Worm (Caenorhabditis elegans) whole organism, early embryonic: Measurements from ENCODE around the gene lys-2.

Experiments
- B0310.2 ChIP-seq: sonication (generic microtip); optimal IDR thresholded peaks from 2 replicates; lab custom pipeline; 2016; ENCODE audit warnings: mild to moderate bottlenecking, missing genetic modification characterization, missing compliant biosample characterization
- F13C5.2 ChIP-seq: sonication (generic microtip); optimal IDR thresholded peaks from 2 replicates; lab custom pipeline; 2017; ENCODE audit warnings: mild to moderate bottlenecking, missing genetic modification characterization, inconsistent platforms, missing compliant biosample characterization
- aly-1 ChIP-seq: sonication (generic microtip); optimal IDR thresholded peaks from 2 replicates; lab custom pipeline; 2016; ENCODE audit warnings: missing genetic modification characterization, missing compliant biosample characterization
- ama-1 ChIP-seq: fragments of 150-350 bp; optimal IDR thresholded peaks from 2 replicates; lab custom pipeline; 2014
- ceh-13 ChIP-seq: fragments of 200-800 bp; sonication (Bioruptor generic); optimal IDR thresholded peaks from 2 replicates; lab custom pipeline; 2018; ENCODE audit warnings: mild to moderate bottlenecking, missing genetic modification characterization, missing compliant biosample characterization
- ceh-36 ChIP-seq: sonication (generic microtip); optimal IDR thresholded peaks from 2 replicates; lab custom pipeline; 2016; ENCODE audit warnings: missing genetic modification characterization, inconsistent platforms, missing compliant biosample characterization
- ets-7 ChIP-seq: sonication (generic microtip); optimal IDR thresholded peaks from 2 replicates; lab custom pipeline; 2016; ENCODE audit warnings: missing genotype, missing genetic modification characterization, missing compliant biosample characterization
- flt-1 ChIP-seq: fragments of 200-800 bp; sonication (Bioruptor generic); IDR thresholded peaks from 2 replicates; pipeline ENCODE4 v1.3.6; 2022; ENCODE audit warnings: missing genetic modification characterization, missing compliant biosample characterization
- hmbx-1 ChIP-seq: sonication (generic microtip); optimal IDR thresholded peaks from 2 replicates; lab custom pipeline; 2016; ENCODE audit warnings: mild to moderate bottlenecking, missing genetic modification characterization, missing compliant biosample characterization
- hmg-4 ChIP-seq: fragments of 200-800 bp; sonication (Bioruptor generic); optimal IDR thresholded peaks from 2 replicates; lab custom pipeline; 2018; ENCODE audit warnings: mild to moderate bottlenecking, missing genetic modification characterization, missing compliant biosample characterization
- hnd-1 ChIP-seq: sonication (generic microtip); optimal IDR thresholded peaks from 2 replicates; lab custom pipeline; 2016; ENCODE audit warnings: missing genetic modification characterization, missing compliant biosample characterization
- pes-1 ChIP-seq: fragments of 200-800 bp; sonication (Bioruptor generic); IDR thresholded peaks from 2 replicates; pipeline ENCODE4 v1.3.6; 2022; ENCODE audit warnings: missing genetic modification reagents, missing genetic modification characterization, missing compliant biosample characterization
- scrt-1 ChIP-seq: fragments of 200-800 bp; sonication (Bioruptor generic); IDR thresholded peaks from 2 replicates; pipeline ENCODE4 v1.3.6; 2022; ENCODE audit warnings: missing genetic modification characterization, missing compliant biosample characterization
- sea-1 ChIP-seq: fragments of 200-800 bp; sonication (Bioruptor generic); conservative IDR thresholded peaks from 2 replicates; pipeline ENCODE4 v1.3.6; 2022; ENCODE audit warnings: missing genetic modification characterization, missing compliant biosample characterization
- tbx-11 ChIP-seq: fragments of 200-800 bp; sonication (Bioruptor generic); IDR thresholded peaks from 2 replicates; pipeline ENCODE4 v1.3.6; 2022; ENCODE audit warnings: missing genetic modification characterization, missing compliant biosample characterization
- tbx-37 ChIP-seq: fragments of 200-800 bp; sonication (Bioruptor generic); conservative IDR thresholded peaks from 2 replicates; pipeline ENCODE4 v1.3.6; 2022; ENCODE audit warnings: missing genetic modification reagents, missing genetic modification characterization, missing compliant biosample characterization
- tra-4 ChIP-seq: sonication (generic microtip); optimal IDR thresholded peaks from 2 replicates; lab custom pipeline; 2017; ENCODE audit warnings: missing genetic modification characterization, missing compliant biosample characterization

lys-2 gene

ce11 chrV:10281374-10281773 is at the start of gene lys-2:
Gene lys-2, minus strand, starts transcription at chrV:10281474.
- TF ChIP-seq hnd-1 (tag; lab: Kevin White, UChicago) (no peak), B0310.2 (tag; lab: Kevin White, UChicago) (no peak), tbx-11 (GFP tag; lab: Robert Waterston, UW) (no peak), F13C5.2 (tag; lab: Kevin White, UChicago) (no peak), sea-1 (GFP tag; lab: Robert Waterston, UW) (no peak), flt-1 (GFP tag; lab: Robert Waterston, UW) (no peak), hmg-4 (GFP tag; lab: Kevin White, UChicago) (no peak), ama-1 (no peak), tbx-37 (GFP tag; lab: Robert Waterston, UW) (no peak), pes-1 (GFP tag; lab: Robert Waterston, UW) (no peak), ceh-13 (GFP tag; lab: Kevin White, UChicago) (no peak), ceh-36 (no peak), tra-4 (tag; lab: Kevin White, UChicago) (no peak), hmbx-1 (no peak), aly-1 (tag; lab: Kevin White, UChicago) (no peak), scrt-1 (no peak), ets-7 (tag; lab: Kevin White, UChicago) (no peak)

- no peak for TF ChIP-seq tbx-37 (GFP tag; lab: Robert Waterston, UW)
- TF ChIP-seq hmbx-1, result no peak
- TF ChIP-seq hmg-4 (GFP tag; lab: Kevin White, UChicago), result no peak
- TF ChIP-seq ceh-36, result no peak
- no peak for TF ChIP-seq tra-4 (tag; lab: Kevin White, UChicago)
- no peak for TF ChIP-seq scrt-1
- TF ChIP-seq B0310.2 (tag; lab: Kevin White, UChicago), result no peak
- TF ChIP-seq tbx-11 (GFP tag; lab: Robert Waterston, UW), result no peak
- no peak for TF ChIP-seq ama-1
- TF ChIP-seq pes-1 (GFP tag; lab: Robert Waterston, UW), result no peak
- no peak for TF ChIP-seq F13C5.2 (tag; lab: Kevin White, UChicago)
- no peak for TF ChIP-seq flt-1 (GFP tag; lab: Robert Waterston, UW)
- no peak for TF ChIP-seq hnd-1 (tag; lab: Kevin White, UChicago)
- no peak for TF ChIP-seq ceh-13 (GFP tag; lab: Kevin White, UChicago)
- TF ChIP-seq ets-7 (tag; lab: Kevin White, UChicago), result no peak
- no peak for TF ChIP-seq sea-1 (GFP tag; lab: Robert Waterston, UW)
Measured at ce11 chrV:10328080-10328479, 46.8 kb upstream of the lys-2 start.

- TF ChIP-seq pes-1 (GFP tag; lab: Robert Waterston, UW) (no peak), hmg-4 (GFP tag; lab: Kevin White, UChicago) (no peak), flt-1 (GFP tag; lab: Robert Waterston, UW) (no peak), hnd-1 (tag; lab: Kevin White, UChicago) (no peak), B0310.2 (tag; lab: Kevin White, UChicago) (no peak), scrt-1 (no peak), tra-4 (tag; lab: Kevin White, UChicago) (no peak), sea-1 (GFP tag; lab: Robert Waterston, UW) (no peak), ets-7 (tag; lab: Kevin White, UChicago) (no peak)
Measured at ce11 chrV:10323537-10323936, 42.3 kb upstream of the lys-2 start.

ce11 chrV:10320101-10320761 is 39.0 kb upstream of the lys-2 start, which contains the start of the genes gna-1 and B0024.13:
Gene gna-1, minus strand, starts transcription at chrV:10320151.
Gene B0024.13, plus strand, starts transcription at chrV:10320711.
- TF ChIP-seq tbx-37 (GFP tag; lab: Robert Waterston, UW), result peak; percentile 41; the same call in 1 of the 2 replicates
- no peak for TF ChIP-seq scrt-1
- TF ChIP-seq aly-1 (tag; lab: Kevin White, UChicago), result peak; percentile 8

ce11 chrV:10319434-10319833 is 38.2 kb upstream of the lys-2 start, which contains the start of gene B0024.11:
Gene B0024.11, minus strand, starts transcription at chrV:10319534.
- TF ChIP-seq scrt-1 (no peak), tbx-37 (GFP tag; lab: Robert Waterston, UW) (no peak), tra-4 (tag; lab: Kevin White, UChicago) (no peak), hmg-4 (GFP tag; lab: Kevin White, UChicago) (no peak), pes-1 (GFP tag; lab: Robert Waterston, UW) (no peak), sea-1 (GFP tag; lab: Robert Waterston, UW) (no peak), ceh-36 (no peak), tbx-11 (GFP tag; lab: Robert Waterston, UW) (no peak), ceh-13 (GFP tag; lab: Kevin White, UChicago) (no peak)

ce11 chrV:10317294-10317693 is 36.0 kb upstream of the lys-2 start, which contains the start of gene asps-1:
Gene asps-1, minus strand, starts transcription at chrV:10317394.
- TF ChIP-seq sea-1 (GFP tag; lab: Robert Waterston, UW) (no peak), tbx-11 (GFP tag; lab: Robert Waterston, UW) (no peak), tra-4 (tag; lab: Kevin White, UChicago) (no peak), aly-1 (tag; lab: Kevin White, UChicago) (no peak), B0310.2 (tag; lab: Kevin White, UChicago) (no peak), ama-1 (no peak)

ce11 chrV:10314371-10314770 is 33.1 kb upstream of the lys-2 start, which contains the start of gene trx-2:
Gene trx-2, plus strand, starts transcription at chrV:10314671.
- TF ChIP-seq flt-1 (GFP tag; lab: Robert Waterston, UW) (no peak), hnd-1 (tag; lab: Kevin White, UChicago) (no peak), hmbx-1 (no peak), pes-1 (GFP tag; lab: Robert Waterston, UW) (no peak), tra-4 (tag; lab: Kevin White, UChicago) (no peak), B0310.2 (tag; lab: Kevin White, UChicago) (no peak)
